Worm (Caenorhabditis elegans) whole organism, L2 larva: Measurements from ENCODE around the gene C50B8.5.

Experiments used
- C34F6.9 ChIP-seq: fragments of 150-350 bp; optimal IDR thresholded peaks from 2 replicates; lab custom pipeline; 2014; ENCODE audit warnings: missing biosample characterization, missing genetic modification characterization
- F13H6.1 ChIP-seq: sonication (generic microtip); optimal IDR thresholded peaks from 2 replicates; lab custom pipeline; 2016; ENCODE audit warnings: missing genetic modification characterization, missing compliant biosample characterization
- R02D3.7 ChIP-seq: fragments of 150-350 bp; optimal IDR thresholded peaks from 2 replicates; lab custom pipeline; 2014; ENCODE audit warnings: missing biosample characterization, missing genetic modification characterization
- Y55F3AM.14 ChIP-seq: fragments of 200-800 bp; sonication (Bioruptor generic); optimal IDR thresholded peaks from 2 replicates; lab custom pipeline; 2018; ENCODE audit warnings: mild to moderate bottlenecking, missing genetic modification characterization, missing compliant biosample characterization
- ZK546.5 ChIP-seq: sonication (generic microtip); optimal IDR thresholded peaks from 2 replicates; lab custom pipeline; 2017; ENCODE audit warnings: missing biosample characterization, missing genetic modification characterization
- alr-1 ChIP-seq: fragments of 150-350 bp; optimal IDR thresholded peaks from 2 replicates; lab custom pipeline; 2014; ENCODE audit warnings: missing biosample characterization, missing genetic modification characterization
- ama-1 ChIP-seq: fragments of 150-350 bp; optimal IDR thresholded peaks from 2 replicates; lab custom pipeline; 2018; ENCODE audit warnings: inconsistent platforms
- ceh-16 ChIP-seq: fragments of 150-350 bp; optimal IDR thresholded peaks from 2 replicates; lab custom pipeline; 2014; ENCODE audit warnings: missing biosample characterization, missing genetic modification characterization
- crh-2 ChIP-seq: sonication (generic microtip); optimal IDR thresholded peaks from 2 replicates; lab custom pipeline; 2017; ENCODE audit warnings: missing biosample characterization, missing genetic modification characterization
- dmd-4 ChIP-seq: sonication (generic microtip); optimal IDR thresholded peaks from 2 replicates; lab custom pipeline; 2017; ENCODE audit warnings: missing biosample characterization, missing genetic modification characterization
- elt-1 ChIP-seq: fragments of 150-350 bp; optimal IDR thresholded peaks from 2 replicates; lab custom pipeline; 2014; ENCODE audit warnings: missing biosample characterization, missing genetic modification characterization
- elt-3 ChIP-seq: sonication (generic microtip); optimal IDR thresholded peaks from 2 replicates; lab custom pipeline; 2017; ENCODE audit warnings: missing biosample characterization, missing genetic modification characterization
- fos-1 ChIP-seq: fragments of 150-350 bp; optimal IDR thresholded peaks from 2 replicates; lab custom pipeline; 2014; ENCODE audit warnings: missing biosample characterization, missing genetic modification characterization
- gmeb-1 ChIP-seq: fragments of 150-350 bp; optimal IDR thresholded peaks from 2 replicates; lab custom pipeline; 2014; ENCODE audit warnings: missing biosample characterization, missing genetic modification characterization
- lin-11 ChIP-seq: fragments of 150-350 bp; sonication (generic microtip); optimal IDR thresholded peaks from 2 replicates; lab custom pipeline; 2014; ENCODE audit warnings: missing biosample characterization, missing genetic modification characterization, inconsistent platforms, mixed read lengths
- lin-13 ChIP-seq: fragments of 150-350 bp; optimal IDR thresholded peaks from 2 replicates; lab custom pipeline; 2014; ENCODE audit warnings: missing biosample characterization, missing genetic modification reagents, missing genetic modification characterization
- lin-39 ChIP-seq: fragments of 150-350 bp; optimal IDR thresholded peaks from 2 replicates; lab custom pipeline; 2014; ENCODE audit warnings: missing biosample characterization, missing genetic modification reagents, missing genetic modification characterization
- lsy-2 ChIP-seq, 2 experiments: fragments of 150-350 bp in 1 of 2; sonication (generic microtip) in 1 of 2; optimal IDR thresholded peaks; 2 replicates each; lab custom pipeline; 2014 to 2017; ENCODE audit warnings: missing biosample characterization in 2 of 2, missing genetic modification characterization in 2 of 2
- mab-5 ChIP-seq: fragments of 150-350 bp; optimal IDR thresholded peaks from 2 replicates; lab custom pipeline; 2014; ENCODE audit warnings: missing biosample characterization, missing genetic modification characterization
- mdl-1 ChIP-seq, 2 experiments: fragments of 150-350 bp in 1 of 2; sonication (generic microtip) in 1 of 2; optimal IDR thresholded peaks; 2 replicates each; lab custom pipeline; 2017; ENCODE audit warnings: missing biosample characterization in 2 of 2, missing genetic modification characterization in 2 of 2
- nhr-11 ChIP-seq: fragments of 150-350 bp; optimal IDR thresholded peaks from 2 replicates; lab custom pipeline; 2014; ENCODE audit warnings: missing biosample characterization, missing genetic modification characterization
- nhr-12 ChIP-seq: fragments of 150-350 bp; optimal IDR thresholded peaks from 2 replicates; lab custom pipeline; 2014; ENCODE audit warnings: missing biosample characterization, missing genetic modification characterization
- nhr-129 ChIP-seq: fragments of 150-350 bp; optimal IDR thresholded peaks from 2 replicates; lab custom pipeline; 2014; ENCODE audit warnings: missing biosample characterization, missing genetic modification characterization
- nhr-21 ChIP-seq: fragments of 150-350 bp; optimal IDR thresholded peaks from 2 replicates; lab custom pipeline; 2014; ENCODE audit warnings: missing biosample characterization, missing genetic modification characterization
- nhr-23 ChIP-seq: fragments of 150-350 bp; optimal IDR thresholded peaks from 2 replicates; lab custom pipeline; 2014; ENCODE audit warnings: missing biosample characterization, missing genetic modification reagents, missing genetic modification characterization
- nhr-237 ChIP-seq: fragments of 150-350 bp; optimal IDR thresholded peaks from 2 replicates; lab custom pipeline; 2014; ENCODE audit warnings: missing biosample characterization, missing genetic modification characterization
- nhr-25 ChIP-seq: fragments of 150-350 bp; sonication (generic microtip); optimal IDR thresholded peaks from 3 replicates; lab custom pipeline; 2014; ENCODE audit warnings: missing biosample characterization, missing genetic modification characterization
- nhr-77 ChIP-seq: fragments of 150-350 bp; optimal IDR thresholded peaks from 2 replicates; lab custom pipeline; 2014; ENCODE audit warnings: missing biosample characterization, missing genetic modification characterization
- peb-1 ChIP-seq: fragments of 150-350 bp; optimal IDR thresholded peaks from 2 replicates; lab custom pipeline; 2014; ENCODE audit warnings: missing biosample characterization, missing genetic modification characterization
- skn-1 ChIP-seq: sonication (generic microtip); optimal IDR thresholded peaks from 2 replicates; lab custom pipeline; 2017; ENCODE audit warnings: missing biosample characterization, missing genetic modification characterization
- sma-3 ChIP-seq: sonication (generic microtip); optimal IDR thresholded peaks from 2 replicates; lab custom pipeline; 2016; ENCODE audit warnings: missing genetic modification reagents, missing genetic modification characterization, missing compliant biosample characterization
- sma-9 ChIP-seq, 2 experiments: fragments of 150-350 bp in 1 of 2; sonication (generic microtip) in 1 of 2; optimal IDR thresholded peaks; 2 replicates each; lab custom pipeline; 2014 to 2016; ENCODE audit warnings: missing genetic modification characterization in 2 of 2, mild to moderate bottlenecking in 1 of 2, missing biosample characterization in 1 of 2, missing compliant biosample characterization in 1 of 2, missing genetic modification reagents in 1 of 2, moderate library complexity in 1 of 2
- snpc-4 ChIP-seq: fragments of 150-350 bp; optimal IDR thresholded peaks from 2 replicates; lab custom pipeline; 2014; ENCODE audit warnings: missing biosample characterization, missing genetic modification characterization
- unc-39 ChIP-seq: fragments of 150-350 bp; optimal IDR thresholded peaks from 2 replicates; lab custom pipeline; 2014; ENCODE audit warnings: missing biosample characterization, missing genetic modification characterization
- ztf-1 ChIP-seq: fragments of 200-800 bp; sonication (Bioruptor generic); conservative IDR thresholded peaks from 2 replicates; pipeline ENCODE4 v1.3.6; 2022; ENCODE audit warnings: missing genetic modification characterization, missing compliant biosample characterization
- ztf-11 ChIP-seq: sonication (generic microtip); optimal IDR thresholded peaks from 2 replicates; lab custom pipeline; 2017; ENCODE audit warnings: missing biosample characterization, missing genetic modification characterization
- ztf-4 ChIP-seq: fragments of 150-350 bp; optimal IDR thresholded peaks from 2 replicates; lab custom pipeline; 2014; ENCODE audit warnings: missing biosample characterization, missing genetic modification characterization

C50B8.5 gene

DNA sequence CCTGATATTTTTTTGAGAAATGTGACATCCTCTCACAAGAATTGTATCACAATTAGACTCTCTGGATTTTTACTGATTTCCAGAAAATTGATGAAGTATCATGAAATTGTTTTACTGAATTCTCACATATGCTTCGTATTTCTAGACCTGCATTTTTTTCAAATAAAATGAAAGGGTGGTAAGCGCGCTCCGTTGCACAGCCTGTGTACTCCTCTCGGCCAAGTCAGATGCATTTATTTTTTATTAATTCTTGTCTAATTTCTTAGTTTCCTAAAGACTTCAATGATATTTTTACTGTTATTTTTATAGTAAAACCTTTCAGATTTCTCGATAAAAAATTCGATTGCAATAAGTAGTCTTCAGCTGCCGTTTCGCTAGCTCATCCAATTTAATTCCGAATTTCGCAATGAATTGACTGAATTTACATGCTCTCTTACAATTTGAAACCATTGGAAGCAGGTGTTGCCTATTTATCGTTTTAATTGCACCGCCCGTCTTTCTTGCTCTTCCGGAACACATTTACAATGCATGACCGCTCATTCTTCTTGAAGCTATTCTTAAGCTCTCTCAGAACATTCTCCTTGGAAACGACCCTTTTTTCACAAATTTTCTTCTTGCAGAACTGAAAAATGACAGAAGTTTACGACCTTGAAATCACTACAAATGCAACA lies 10.9 kb downstream of the C50B8.5 start, which contains the start of gene tbcb-1:
Gene tbcb-1, plus strand, starts transcription at position 621 of the 671 bp plus-strand sequence.
- TF ChIP-seq lsy-2 (tag; optimal IDR thresholded peaks at IDR 0.05; lab: Kevin White, UChicago) = peak in 1 of 2 experiments; percentile 55
- TF ChIP-seq lin-13 = no peak
- peak; percentile 31 for TF ChIP-seq sma-9 (GFP tag; optimal IDR thresholded peaks at IDR 0.05; lab: Kevin White, UChicago)
- TF ChIP-seq sma-9 (tag; optimal IDR thresholded peaks at IDR 0.05; lab: Kevin White, UChicago) = no peak
- peak; percentile 35 for TF ChIP-seq nhr-25 (tag; lab: Kevin White, UChicago)
- TF ChIP-seq gmeb-1 (tag; lab: Kevin White, UChicago) = peak; percentile 35
- TF ChIP-seq ZK546.5 (tag; lab: Kevin White, UChicago) = no peak
- TF ChIP-seq sma-3 (GFP tag; lab: Kevin White, UChicago) = peak; percentile 8
- TF ChIP-seq mab-5 (tag; lab: Kevin White, UChicago) = no peak
- peak; percentile 49 for TF ChIP-seq C34F6.9

DNA sequence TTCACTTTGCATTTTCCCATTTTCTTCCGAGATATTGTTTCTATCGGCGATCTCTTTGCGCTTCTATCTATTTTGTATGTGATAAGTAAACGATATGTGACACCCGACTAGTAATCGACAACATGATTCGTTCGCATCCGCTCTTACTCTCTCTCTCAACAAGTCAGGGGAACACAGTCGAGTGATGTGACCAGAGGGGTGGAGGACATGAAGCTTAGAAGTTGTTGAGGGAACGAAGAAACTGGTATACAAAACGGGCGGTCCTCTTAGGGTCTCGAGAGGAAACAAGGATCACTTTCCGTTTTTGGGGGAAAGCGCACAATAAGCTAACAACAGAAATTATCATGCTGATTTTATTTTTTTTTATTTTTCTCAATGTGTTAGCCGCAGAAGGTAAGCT lies 12.3 kb downstream of the C50B8.5 start, which contains the start of gene F53F4.4:
Gene F53F4.4, plus strand, starts transcription at position 301 of the 400 bp plus-strand sequence.
- TF ChIP-seq ama-1 (lab: Kevin White, UChicago) (no peak), peb-1 (no peak), nhr-237 (no peak), nhr-23 (tag; lab: Kevin White, UChicago) (no peak), unc-39 (tag; lab: Kevin White, UChicago) (no peak), nhr-77 (tag; lab: Kevin White, UChicago) (no peak), lin-13 (no peak), ztf-11 (tag; lab: Kevin White, UChicago) (no peak), lsy-2 (tag; optimal IDR thresholded peaks at IDR 0.05; lab: Kevin White, UChicago) (no peak), elt-3 (tag; lab: Kevin White, UChicago) (no peak), Y55F3AM.14 (no peak), fos-1 (tag; lab: Kevin White, UChicago) (no peak), nhr-11 (tag; lab: Kevin White, UChicago) (no peak), dmd-4 (no peak), mdl-1 (tag; optimal IDR thresholded peaks at IDR 0.05; lab: Kevin White, UChicago) (no peak), ztf-1 (GFP tag; lab: Robert Waterston, UW) (no peak)

DNA sequence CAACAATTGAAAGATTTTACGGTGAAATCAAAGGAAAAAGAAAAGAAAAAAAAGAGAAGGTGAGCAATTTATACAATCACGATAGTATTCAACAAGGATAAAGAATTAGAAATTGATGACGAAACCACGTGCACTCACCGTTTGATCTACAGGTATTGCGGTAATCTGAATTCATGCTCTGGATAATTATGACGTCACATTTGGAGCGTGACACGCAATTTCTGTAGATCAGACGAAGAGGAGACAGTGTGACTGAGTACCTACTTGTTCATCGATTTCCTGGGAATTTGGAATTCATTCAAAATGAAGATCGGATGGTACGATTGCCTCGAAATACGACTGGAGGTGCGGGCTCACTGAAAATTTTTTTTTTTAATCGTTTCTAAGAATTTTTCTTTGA lies 17.6 kb downstream of the C50B8.5 start:
- no peak for TF ChIP-seq sma-9 (GFP tag; optimal IDR thresholded peaks at IDR 0.05; lab: Kevin White, UChicago)
- no peak for TF ChIP-seq sma-9 (tag; optimal IDR thresholded peaks at IDR 0.05; lab: Kevin White, UChicago)
- no peak for TF ChIP-seq alr-1
- no peak for TF ChIP-seq elt-1
- TF ChIP-seq, all 48 proteins: peak for 0

DNA sequence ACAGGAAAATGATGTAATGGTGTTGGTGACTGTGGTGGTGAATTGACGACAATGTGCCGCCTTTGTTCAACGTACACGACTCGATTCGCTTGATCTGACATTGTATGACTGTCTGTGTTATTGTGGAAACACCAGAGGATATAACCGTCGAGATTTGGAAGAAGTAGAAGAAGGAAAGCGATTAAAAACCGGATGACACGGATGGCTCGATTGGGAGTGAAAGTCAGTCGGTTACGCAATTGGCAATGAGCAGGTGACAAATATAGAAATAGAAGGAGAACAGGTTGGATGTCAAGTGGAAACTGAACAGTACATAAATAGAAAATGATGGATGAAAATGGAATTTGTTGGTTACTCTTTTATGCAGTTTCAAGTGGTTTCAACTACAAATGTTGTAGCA lies 20.1 kb downstream of the C50B8.5 start, which contains the start of gene rdy-2:
Gene rdy-2, minus strand, starts transcription at position 101 of the 400 bp plus-strand sequence.
- no peak for TF ChIP-seq unc-39 (tag; lab: Kevin White, UChicago)
- no peak for TF ChIP-seq lin-11 (tag; lab: Kevin White, UChicago)
- no peak for TF ChIP-seq fos-1 (tag; lab: Kevin White, UChicago)
- TF ChIP-seq lin-13 = no peak
- TF ChIP-seq sma-3 (GFP tag; lab: Kevin White, UChicago) = no peak
- TF ChIP-seq snpc-4 (tag; lab: Kevin White, UChicago) = no peak
- TF ChIP-seq nhr-129 (tag; lab: Kevin White, UChicago) = no peak
- no peak for TF ChIP-seq ZK546.5 (tag; lab: Kevin White, UChicago)
- TF ChIP-seq mdl-1 (tag; optimal IDR thresholded peaks at IDR 0.05; lab: Kevin White, UChicago) = no peak
- TF ChIP-seq ztf-1 (GFP tag; lab: Robert Waterston, UW) = no peak

DNA sequence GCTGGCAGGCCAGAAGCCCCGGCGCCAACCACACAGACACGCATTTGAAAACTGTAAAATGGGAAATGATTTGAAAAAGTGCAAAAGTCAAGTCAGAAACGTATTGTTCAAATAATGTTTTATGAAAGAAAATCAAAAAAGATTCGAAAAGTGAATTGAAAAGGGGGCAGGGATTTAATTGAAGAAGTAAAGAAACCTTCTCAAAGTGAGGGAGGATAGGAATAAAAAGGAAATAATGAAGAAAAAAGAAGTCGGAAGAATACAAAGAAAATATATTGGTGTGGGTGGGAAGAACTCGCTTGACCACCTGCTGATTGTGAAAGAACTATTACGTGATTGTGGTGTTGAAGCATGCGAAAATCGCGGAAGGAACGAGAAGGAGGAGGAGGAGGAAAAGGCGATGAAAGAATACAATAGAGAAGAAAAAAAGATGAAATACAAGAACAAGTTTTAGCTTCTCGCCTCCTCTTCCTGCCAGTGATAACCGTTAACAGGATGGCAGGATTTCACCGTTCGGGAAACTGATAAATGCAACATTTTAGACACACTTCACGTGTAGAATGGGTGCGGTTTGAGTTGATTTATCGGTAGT lies 26.0 kb downstream of the C50B8.5 start, which contains the start of gene fmo-4:
Gene fmo-4, minus strand, starts transcription at position 51 of the 592 bp plus-strand sequence.
- TF ChIP-seq nhr-23 (tag; lab: Kevin White, UChicago) = no peak
- TF ChIP-seq ceh-16 (tag; lab: Kevin White, UChicago) = no peak
- TF ChIP-seq lin-39 (tag; lab: Kevin White, UChicago) = no peak
- TF ChIP-seq ZK546.5 (tag; lab: Kevin White, UChicago) = no peak
- TF ChIP-seq nhr-25 (tag; lab: Kevin White, UChicago) = peak; percentile 9
- no peak for TF ChIP-seq lsy-2 (tag; optimal IDR thresholded peaks at IDR 0.05; lab: Kevin White, UChicago)
- TF ChIP-seq snpc-4 (tag; lab: Kevin White, UChicago) = no peak
- TF ChIP-seq ztf-11 (tag; lab: Kevin White, UChicago) = no peak
- peak; percentile 33 for TF ChIP-seq Y55F3AM.14
- no peak for TF ChIP-seq skn-1 (tag; lab: Kevin White, UChicago)
- TF ChIP-seq R02D3.7 (tag; lab: Kevin White, UChicago) = no peak
- no peak for TF ChIP-seq crh-2 (tag; lab: Kevin White, UChicago)
- TF ChIP-seq elt-1 = no peak
- no peak for TF ChIP-seq F13H6.1
- no peak for TF ChIP-seq mab-5 (tag; lab: Kevin White, UChicago)
- no peak for TF ChIP-seq ztf-4 (tag; lab: Kevin White, UChicago)
- no peak for TF ChIP-seq gmeb-1 (tag; lab: Kevin White, UChicago)
- no peak for TF ChIP-seq nhr-12 (tag; lab: Kevin White, UChicago)
- TF ChIP-seq ama-1 (lab: Kevin White, UChicago) = no peak
- TF ChIP-seq nhr-77 (tag; lab: Kevin White, UChicago) = no peak
- TF ChIP-seq nhr-21 = peak; percentile 71
- TF ChIP-seq, all 48 proteins: peak for 3
